Worm (Caenorhabditis elegans): ENCODE measurements around the gene cif-1.
A peak's percentile ranks its signal among the peaks of the same experiment; 100 is the strongest.

cif-1 gene

DNA sequence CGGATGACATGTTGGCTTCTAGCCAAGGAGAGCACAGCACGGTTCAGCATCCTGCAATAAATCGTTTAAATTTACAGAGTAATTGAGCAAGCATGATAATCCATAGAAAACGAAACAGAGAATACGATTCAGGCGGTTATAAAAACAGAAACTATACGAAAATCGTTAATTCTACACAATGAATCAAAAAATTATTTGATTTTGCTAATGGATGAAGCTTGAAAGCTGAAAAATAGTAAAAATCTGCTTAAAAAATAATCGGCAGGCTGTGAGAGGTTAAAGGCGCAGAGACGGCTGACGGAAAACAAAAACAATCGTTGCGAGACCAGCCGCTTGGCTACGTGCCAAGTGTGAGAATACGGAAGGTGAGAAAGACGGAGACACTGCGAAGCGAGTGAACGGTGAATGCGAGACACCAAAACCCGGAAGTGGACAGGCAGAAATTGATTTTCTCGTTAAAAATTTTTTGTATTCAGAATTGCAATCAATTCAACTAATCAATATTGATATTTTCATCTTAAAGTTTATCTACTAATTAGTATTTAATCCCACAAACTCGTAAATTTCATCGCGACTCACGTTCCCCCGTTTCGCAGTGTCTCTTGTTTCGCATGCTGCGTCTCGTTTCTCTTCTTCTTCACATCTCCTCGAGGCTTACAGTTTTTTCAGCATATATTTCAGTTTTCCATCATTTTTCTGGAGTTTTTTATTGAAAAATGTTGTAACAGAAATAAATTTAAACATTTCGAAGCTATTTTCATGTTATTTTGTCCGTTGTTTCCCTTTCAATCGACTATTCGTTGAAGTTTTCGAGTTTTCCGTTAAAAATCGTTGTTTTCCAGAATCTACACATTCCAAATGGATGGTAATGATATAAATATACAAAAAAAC is 50.2 kb downstream of the cif-1 start, which contains the start of the genes F29B9.11 and jmjd-1.2 (continued):
- TF ChIP-seq lsy-2 (tag; optimal IDR thresholded peaks at IDR 0.05) (peak; percentile 88 to 93), zfp-3 (GFP tag; conservative IDR thresholded peaks at IDR 0.05) (peak; percentile 75; the same call in 1 of the 2 replicates), ctbp-1 (GFP tag; IDR thresholded peaks at IDR 0.05) (peak; percentile 48; the same call in 1 of the 2 replicates), egl-43 (GFP tag; IDR thresholded peaks at IDR 0.05) (peak; percentile 82), F37D6.2 (tag; optimal IDR thresholded peaks at IDR 0.05) (peak; percentile 82), sdz-12 (GFP tag; optimal IDR thresholded peaks at IDR 0.05) (peak; percentile 22), lin-29 (GFP tag; IDR thresholded peaks at IDR 0.05) (no peak), F49E8.2 (tag; optimal IDR thresholded peaks at IDR 0.05; ENCODE audit: borderline replicate concordance) (peak; percentile 69), zag-1 (tag; optimal IDR thresholded peaks at IDR 0.05) (no peak), jun-1 (tag; optimal IDR thresholded peaks at IDR 0.05) (no peak), nhr-10 (tag; optimal IDR thresholded peaks at IDR 0.05) (no peak), Y75B8A.6 (GFP tag; IDR thresholded peaks at IDR 0.05) (peak; percentile 80; the same call in 1 of the 2 replicates), unc-130 (GFP tag; optimal IDR thresholded peaks at IDR 0.05) (peak; percentile 96), attf-4 (tag; optimal IDR thresholded peaks at IDR 0.05) (no peak), Y105C5A.15 (GFP tag; IDR thresholded peaks at IDR 0.05) (no peak), lin-1 (GFP tag; IDR thresholded peaks at IDR 0.05) (peak; percentile 67), daf-16 (GFP tag; optimal IDR thresholded peaks at IDR 0.05) (peak in 1 of 2 experiments; percentile 66), daf-16 (tag; optimal IDR thresholded peaks at IDR 0.05) (peak; percentile 72), nhr-48 (tag; optimal IDR thresholded peaks at IDR 0.05) (peak; percentile 74), skn-1 (tag; optimal IDR thresholded peaks at IDR 0.05) (no peak), mep-1 (tag; optimal IDR thresholded peaks at IDR 0.05) (peak; percentile 95), ceh-20 (GFP tag; IDR thresholded peaks at IDR 0.05) (peak; percentile 87; the same call in 1 of the 2 replicates), cey-2 (tag; optimal IDR thresholded peaks at IDR 0.05; ENCODE audit: borderline replicate concordance, insufficient read depth) (no peak), mxl-2 (GFP tag; conservative IDR thresholded peaks at IDR 0.05) (no peak), madf-9 (GFP tag; conservative IDR thresholded peaks at IDR 0.05) (peak; percentile 67; the same call in 1 of the 2 replicates), vab-7 (GFP tag; IDR thresholded peaks at IDR 0.05) (peak; percentile 76), zfp-2 (tag; optimal IDR thresholded peaks at IDR 0.05) (peak; percentile 91), lin-13 (GFP tag; optimal IDR thresholded peaks at IDR 0.05) (peak; percentile 87), aha-1 (tag) (peak; percentile 99), lim-7 (GFP tag; IDR thresholded peaks at IDR 0.05) (no peak), pha-4 (GFP tag; IDR thresholded peaks at IDR 0.05) (peak; percentile 45; the same call in 1 of the 2 replicates), pha-4 (tag; optimal IDR thresholded peaks at IDR 0.05) (no peak), nhr-6 (tag; optimal IDR thresholded peaks at IDR 0.05) (peak; percentile 73), hif-1 (tag; optimal IDR thresholded peaks at IDR 0.05) (peak; percentile 89 to 99), mxl-3 (GFP tag; optimal IDR thresholded peaks at IDR 0.05) (peak; percentile 76), lin-15B (tag; optimal IDR thresholded peaks at IDR 0.05) (no peak), snpc-4 (tag; optimal IDR thresholded peaks at IDR 0.05) (no peak), ztf-11 (tag; optimal IDR thresholded peaks at IDR 0.05) (no peak), saeg-2 (GFP tag; IDR thresholded peaks at IDR 0.05) (peak; percentile 43; the same call in 1 of the 2 replicates), ZK546.5 (tag; optimal IDR thresholded peaks at IDR 0.05) (peak in 1 of 2 experiments; percentile 44), ZK337.2 (GFP tag; IDR thresholded peaks at IDR 0.05) (no peak; the same call in 1 of the 2 replicates), F26F4.8 (GFP tag; conservative IDR thresholded peaks at IDR 0.05) (no peak), Y5F2A.4 (GFP tag; optimal IDR thresholded peaks at IDR 0.05) (no peak), mdt-29 (GFP tag; IDR thresholded peaks at IDR 0.05) (peak; percentile 67; the same call in 1 of the 2 replicates), ceh-82 (tag; optimal IDR thresholded peaks at IDR 0.05) (no peak), set-16 (GFP tag; IDR thresholded peaks at IDR 0.05) (peak; percentile 63; the same call in 1 of the 2 replicates), R02D3.7 (tag; optimal IDR thresholded peaks at IDR 0.05) (peak; percentile 63), tra-1 (GFP tag; IDR thresholded peaks at IDR 0.05) (peak; percentile 79; the same call in 1 of the 2 replicates), lin-39 (tag; optimal IDR thresholded peaks at IDR 0.05) (no peak)
